Worm (Caenorhabditis elegans) whole organism, late embryonic: ENCODE data around the gene F11A5.5.

Experiments
- ama-1 ChIP-seq: fragments of 150-350 bp; optimal IDR thresholded peaks from 2 replicates; lab custom pipeline; 2014
- ets-4 ChIP-seq: sonication (generic microtip); optimal IDR thresholded peaks from 2 replicates; lab custom pipeline; 2016; ENCODE audit warnings: missing genetic modification characterization, missing compliant biosample characterization
- nfya-1 ChIP-seq: sonication (generic microtip); optimal IDR thresholded peaks from 2 replicates; lab custom pipeline; 2017; ENCODE audit warnings: missing genetic modification characterization, mild to moderate bottlenecking, missing compliant biosample characterization, antibody characterized with exemption, moderate library complexity
- sox-2 ChIP-seq: fragments of 200-800 bp; sonication (Bioruptor generic); IDR thresholded peaks from 2 replicates; pipeline ENCODE4 v1.3.6; 2022; ENCODE audit warnings: missing genetic modification reagents, missing genetic modification characterization, missing compliant biosample characterization

DNA sequence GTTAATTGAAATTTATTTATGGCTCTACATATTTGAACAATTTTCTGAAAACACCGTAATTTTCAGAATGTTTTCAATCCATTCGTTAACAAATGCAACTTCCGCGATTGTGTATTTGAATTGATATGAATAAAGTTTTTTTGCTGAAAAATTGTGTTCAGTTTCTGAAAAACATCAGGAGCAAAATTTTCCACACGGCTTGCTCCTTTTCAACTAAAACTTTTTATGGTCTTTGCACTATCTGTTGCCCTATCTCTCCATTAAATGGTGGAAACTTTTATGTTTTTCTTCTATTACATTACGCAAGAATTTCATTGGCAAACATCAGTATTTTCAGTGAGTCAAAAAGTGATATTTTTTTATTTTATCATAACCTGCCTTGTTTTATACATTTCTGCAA is 49.3 kb upstream of the F11A5.5 start, which contains the start of gene F10A3.4:
- TF ChIP-seq nfya-1 (tag; lab: Kevin White, UChicago) (no peak), ets-4 (tag; lab: Kevin White, UChicago) (no peak), ama-1 (lab: Kevin White, UChicago) (no peak), sox-2 (no peak)
